Fruit fly (Drosophila melanogaster): ENCODE data around the gene CG3277.

CG3277 gene

dm6 chr2L:3319731-3320295 lies 15.9 kb downstream of the CG3277 start, which contains the start of the genes Fign and CG8837:
Fign (minus strand) TSS chr2L:3319872.
CG8837 (plus strand) TSS chr2L:3320245.
- TF ChIP-seq vri (GFP tag; optimal IDR thresholded peaks at IDR 0.05), result no peak
- no peak for TF ChIP-seq Eip93F (GFP tag; optimal IDR thresholded peaks at IDR 0.05)
- TF ChIP-seq CG8632 (GFP tag; optimal IDR thresholded peaks at IDR 0.05), result no peak
- peak; percentile 87 for TF ChIP-seq Blimp-1 (GFP tag; optimal IDR thresholded peaks at IDR 0.05)
- no peak for TF ChIP-seq net (GFP tag; optimal IDR thresholded peaks at IDR 0.05)
- TF ChIP-seq CG10631 (GFP tag; optimal IDR thresholded peaks at IDR 0.05), result no peak
- TF ChIP-seq Ets96B (tag; optimal IDR thresholded peaks at IDR 0.05), result no peak

dm6 chr2L:3323319-3324287 lies 19.7 kb downstream of the CG3277 start, which contains the start of gene CG33281:
CG33281 (plus strand) TSS chr2L:3324237.
- TF ChIP-seq Hr4 (GFP tag; optimal IDR thresholded peaks at IDR 0.05), result no peak
- no peak for TF ChIP-seq CG6808 (GFP tag; optimal IDR thresholded peaks at IDR 0.05)
- TF ChIP-seq fkh (GFP tag; optimal IDR thresholded peaks at IDR 0.05), result peak; percentile 53

dm6 chr2L:3327603-3328002 lies 23.7 kb downstream of the CG3277 start, which contains the start of gene CG33282:
CG33282 (plus strand) TSS chr2L:3327903.
- TF ChIP-seq CG8119 (GFP tag; IDR thresholded peaks at IDR 0.05) (no peak), eg (GFP tag; IDR thresholded peaks at IDR 0.05) (no peak), svp (GFP tag) (peak; percentile 9), OdsH (GFP tag; optimal IDR thresholded peaks at IDR 0.05) (no peak)

- 0 out of 3 replicates have a peak, but pooled peaks have one; percentile 30 for TF ChIP-seq eg (GFP tag; IDR thresholded peaks at IDR 0.05)
- TF ChIP-seq Sox15 (GFP tag; optimal IDR thresholded peaks at IDR 0.05), result no peak
These were observed 26.7 kb downstream of the CG3277 start, which contains the start of gene CG3285 for dm6 chr2L:3330628-3331027. CG3285 (plus strand) TSS chr2L:3330928.

- TF ChIP-seq topi (GFP tag; optimal IDR thresholded peaks at IDR 0.05), result no peak
- no peak for TF ChIP-seq CG10669 (GFP tag; optimal IDR thresholded peaks at IDR 0.05)
- no peak for TF ChIP-seq fd85E (GFP tag; optimal IDR thresholded peaks at IDR 0.05)
- TF ChIP-seq CG15336 (GFP tag; IDR thresholded peaks at IDR 0.05), result no peak
- TF ChIP-seq fkh (GFP tag; optimal IDR thresholded peaks at IDR 0.05), result no peak
- TF ChIP-seq spab (GFP tag; optimal IDR thresholded peaks at IDR 0.05), result no peak
- no peak for TF ChIP-seq Gug (GFP tag; IDR thresholded peaks at IDR 0.05)
- no peak for TF ChIP-seq Lpt (GFP tag; optimal IDR thresholded peaks at IDR 0.05)
- TF ChIP-seq CG10631 (GFP tag; optimal IDR thresholded peaks at IDR 0.05), result no peak
- TF ChIP-seq Eip93F (GFP tag; optimal IDR thresholded peaks at IDR 0.05), result no peak
- no peak for TF ChIP-seq cyc (GFP tag; optimal IDR thresholded peaks at IDR 0.05)
- no peak for TF ChIP-seq CG6163 (GFP tag; IDR thresholded peaks at IDR 0.05)
- TF ChIP-seq dac (GFP tag; optimal IDR thresholded peaks at IDR 0.05), result no peak
- TF ChIP-seq Sox15 (GFP tag; optimal IDR thresholded peaks at IDR 0.05), result no peak
These were observed 28.6 kb downstream of the CG3277 start, which contains the start of gene CG15408 for dm6 chr2L:3332514-3332913. CG15408 (plus strand) TSS chr2L:3332814.

- peak; percentile 19 for TF ChIP-seq fd85E (GFP tag; optimal IDR thresholded peaks at IDR 0.05)
- peak; percentile 68 for TF ChIP-seq fd59A (GFP tag; optimal IDR thresholded peaks at IDR 0.05)
- TF ChIP-seq Gug (GFP tag; IDR thresholded peaks at IDR 0.05), result peak; percentile 93
- TF ChIP-seq esn (GFP tag; optimal IDR thresholded peaks at IDR 0.05), result peak; percentile 80
- TF ChIP-seq Lpt (GFP tag; optimal IDR thresholded peaks at IDR 0.05), result peak; percentile 89
- peak; percentile 43 for TF ChIP-seq dsx (GFP tag; optimal IDR thresholded peaks at IDR 0.05; ENCODE audit: poor library complexity, severe bottlenecking)
- TF ChIP-seq CG9139 (GFP tag; optimal IDR thresholded peaks at IDR 0.05), result peak; percentile 64
- TF ChIP-seq Eip75B (GFP tag; optimal IDR thresholded peaks at IDR 0.05), result peak; percentile 86
- peak; percentile 28 for TF ChIP-seq CG6854 (GFP tag; optimal IDR thresholded peaks at IDR 0.05)
- TF ChIP-seq Eip93F (GFP tag; optimal IDR thresholded peaks at IDR 0.05), result peak; percentile 81
- TF ChIP-seq ss (GFP tag; optimal IDR thresholded peaks at IDR 0.05), result peak; percentile 54 to 71
- TF ChIP-seq CG8632 (GFP tag; optimal IDR thresholded peaks at IDR 0.05), result peak; percentile 48
- TF ChIP-seq OdsH (GFP tag; optimal IDR thresholded peaks at IDR 0.05), result peak; percentile 91
- peak; percentile 89 for TF ChIP-seq pdm3 (GFP tag; optimal IDR thresholded peaks at IDR 0.05)
- TF ChIP-seq CG4318 (GFP tag; optimal IDR thresholded peaks at IDR 0.05), result peak; percentile 78
- peak; percentile 91 for TF ChIP-seq CG32006 (GFP tag; optimal IDR thresholded peaks at IDR 0.05)
- TF ChIP-seq CG7368 (GFP tag; optimal IDR thresholded peaks at IDR 0.05), result peak; percentile 86
These were observed 34.8 kb downstream of the CG3277 start for dm6 chr2L:3338566-3339215.
